Worm (Caenorhabditis elegans) whole organism, L4 larva: Measurements from ENCODE around the gene F53F8.4.
A peak's percentile ranks its signal among the peaks of the same experiment; 100 is the strongest.

Source experiments
- D1046.2 ChIP-seq: fragments of 200-800 bp; sonication (Bioruptor generic); IDR thresholded peaks from 2 replicates; pipeline ENCODE4 v1.3.6; 2022; ENCODE audit warnings: missing genetic modification characterization, missing compliant biosample characterization
- F10B5.3 ChIP-seq: sonication (generic microtip); optimal IDR thresholded peaks from 2 replicates; lab custom pipeline; 2016; ENCODE audit warnings: mild to moderate bottlenecking, missing genetic modification characterization, missing compliant biosample characterization
- F37D6.2 ChIP-seq: sonication (generic microtip); optimal IDR thresholded peaks from 2 replicates; lab custom pipeline; 2016; ENCODE audit warnings: mild to moderate bottlenecking, missing genetic modification characterization, missing compliant biosample characterization
- F49E8.2 ChIP-seq: sonication (generic microtip); optimal IDR thresholded peaks from 2 replicates; lab custom pipeline; 2016; ENCODE audit warnings: missing compliant biosample characterization, mild to moderate bottlenecking, missing genetic modification characterization, borderline replicate concordance
- R02D3.7 ChIP-seq: fragments of 150-350 bp; sonication (generic microtip); optimal IDR thresholded peaks from 3 replicates; lab custom pipeline; 2014; ENCODE audit warnings: missing biosample characterization, missing genetic modification characterization
- T26A8.4 ChIP-seq: fragments of 200-800 bp; sonication (Bioruptor generic); IDR thresholded peaks from 2 replicates; pipeline ENCODE4 v1.3.6; 2022; ENCODE audit warnings: missing genetic modification characterization, missing compliant biosample characterization
- Y48G9A.11 ChIP-seq: fragments of 200-800 bp; sonication (Bioruptor generic); IDR thresholded peaks from 2 replicates; pipeline ENCODE4 v1.3.6; 2022; ENCODE audit warnings: missing genetic modification reagents, missing genetic modification characterization, missing compliant biosample characterization
- ZK546.5 ChIP-seq, 2 experiments: sonication (generic microtip); optimal IDR thresholded peaks; 2 replicates each; lab custom pipeline; 2017; ENCODE audit warnings: missing biosample characterization in 2 of 2, missing genetic modification characterization in 2 of 2
- aly-2 ChIP-seq: sonication (generic microtip); optimal IDR thresholded peaks from 2 replicates; lab custom pipeline; 2018; ENCODE audit warnings: missing biosample characterization, missing genetic modification characterization
- ama-1 ChIP-seq: fragments of 150-350 bp; optimal IDR thresholded peaks from 2 replicates; lab custom pipeline; 2014; ENCODE audit warnings: inconsistent platforms, mixed read lengths
- ceh-28 ChIP-seq: fragments of 150-350 bp; optimal IDR thresholded peaks from 2 replicates; lab custom pipeline; 2014; ENCODE audit warnings: missing biosample characterization, missing genetic modification reagents, missing genetic modification characterization
- ceh-44 ChIP-seq: fragments of 200-800 bp; sonication (Bioruptor generic); IDR thresholded peaks from 2 replicates; pipeline ENCODE4 v1.3.6; 2022; ENCODE audit warnings: missing genetic modification reagents, missing genetic modification characterization, missing compliant biosample characterization
- ces-1 ChIP-seq: fragments of 150-350 bp; sonication (generic microtip); optimal IDR thresholded peaks from 4 replicates; lab custom pipeline; 2014; ENCODE audit warnings: missing biosample characterization, missing genetic modification reagents, missing genetic modification characterization
- cey-2 ChIP-seq: sonication (generic microtip); optimal IDR thresholded peaks from 3 replicates; lab custom pipeline; 2017; ENCODE audit warnings: missing genetic modification characterization, mild to moderate bottlenecking, missing compliant biosample characterization, antibody characterized with exemption, borderline replicate concordance; ENCODE audit not compliant: insufficient read depth
- ctbp-1 ChIP-seq: fragments of 200-800 bp; sonication (Bioruptor generic); IDR thresholded peaks from 2 replicates; pipeline ENCODE4 v1.3.6; 2022; ENCODE audit warnings: missing genetic modification reagents, missing genetic modification characterization, missing compliant biosample characterization
- daf-8 ChIP-seq: fragments of 200-800 bp; sonication (Bioruptor generic); IDR thresholded peaks from 2 replicates; pipeline ENCODE4 v1.3.6; 2022; ENCODE audit warnings: missing genetic modification characterization, missing compliant biosample characterization
- dpl-1 ChIP-seq: fragments of 150-350 bp; optimal IDR thresholded peaks from 2 replicates; lab custom pipeline; 2014; ENCODE audit warnings: missing biosample characterization, missing genetic modification reagents, missing genetic modification characterization
- duxl-1 ChIP-seq: sonication (generic microtip); optimal IDR thresholded peaks from 2 replicates; lab custom pipeline; 2016; ENCODE audit warnings: mild to moderate bottlenecking, missing genetic modification characterization, moderate library complexity, missing compliant biosample characterization; ENCODE audit not compliant: poor library complexity
- fkh-10 ChIP-seq: fragments of 150-350 bp; optimal IDR thresholded peaks from 2 replicates; lab custom pipeline; 2014; ENCODE audit warnings: missing biosample characterization, missing genetic modification reagents, missing genetic modification characterization
- fos-1 ChIP-seq: fragments of 150-350 bp; optimal IDR thresholded peaks from 2 replicates; lab custom pipeline; 2014; ENCODE audit warnings: missing biosample characterization, missing genetic modification characterization
- lim-7 ChIP-seq: fragments of 200-800 bp; sonication (Bioruptor generic); IDR thresholded peaks from 2 replicates; pipeline ENCODE4 v1.3.6; 2022; ENCODE audit warnings: missing genetic modification characterization, missing compliant biosample characterization
- lin-1 ChIP-seq: fragments of 200-800 bp; sonication (Bioruptor generic); IDR thresholded peaks from 2 replicates; pipeline ENCODE4 v1.3.6; 2022; ENCODE audit warnings: missing genetic modification reagents, missing genetic modification characterization, missing compliant biosample characterization
- lin-13 ChIP-seq: fragments of 150-350 bp; optimal IDR thresholded peaks from 2 replicates; lab custom pipeline; 2014; ENCODE audit warnings: missing biosample characterization, missing genetic modification reagents, missing genetic modification characterization
- lin-15B ChIP-seq: fragments of 150-350 bp; sonication (generic microtip); optimal IDR thresholded peaks from 3 replicates; lab custom pipeline; 2014; ENCODE audit warnings: missing biosample characterization, missing genetic modification characterization
- lir-3 ChIP-seq: sonication (generic microtip); optimal IDR thresholded peaks from 2 replicates; lab custom pipeline; 2016; ENCODE audit warnings: mild to moderate bottlenecking, missing genetic modification characterization, missing compliant biosample characterization
- lsy-2 ChIP-seq, 2 experiments: fragments of 150-350 bp in 1 of 2; sonication (generic microtip) in 1 of 2; optimal IDR thresholded peaks; 2 replicates each; lab custom pipeline; 2014 to 2017; ENCODE audit warnings: missing biosample characterization in 2 of 2, missing genetic modification characterization in 2 of 2
- mdt-29 ChIP-seq: fragments of 200-800 bp; sonication (Bioruptor generic); IDR thresholded peaks from 2 replicates; pipeline ENCODE4 v1.3.6; 2022; ENCODE audit warnings: missing genetic modification reagents, missing genetic modification characterization, missing compliant biosample characterization
- mxl-3 ChIP-seq: fragments of 200-800 bp; sonication (Bioruptor generic); optimal IDR thresholded peaks from 2 replicates; lab custom pipeline; 2018; ENCODE audit warnings: mild to moderate bottlenecking, missing genetic modification characterization, missing compliant biosample characterization
- nhr-25 ChIP-seq: sonication (generic microtip); optimal IDR thresholded peaks from 2 replicates; lab custom pipeline; 2017; ENCODE audit warnings: missing genetic modification characterization, mild to moderate bottlenecking, missing compliant biosample characterization, antibody characterized with exemption, moderate library complexity, borderline replicate concordance; ENCODE audit not compliant: insufficient read depth
- nhr-41 ChIP-seq: fragments of 200-800 bp; sonication (Bioruptor generic); IDR thresholded peaks from 2 replicates; pipeline ENCODE4 v1.3.6; 2022; ENCODE audit warnings: missing genetic modification reagents, missing genetic modification characterization, missing compliant biosample characterization
- nhr-42 ChIP-seq: fragments of 200-800 bp; sonication (Bioruptor generic); IDR thresholded peaks from 2 replicates; pipeline ENCODE4 v1.3.6; 2022; ENCODE audit warnings: missing genetic modification characterization, missing compliant biosample characterization
- nhr-77 ChIP-seq: fragments of 150-350 bp; optimal IDR thresholded peaks from 2 replicates; lab custom pipeline; 2014; ENCODE audit warnings: missing biosample characterization, missing genetic modification characterization
- pqm-1 ChIP-seq: sonication (generic microtip); optimal IDR thresholded peaks from 2 replicates; lab custom pipeline; 2017; ENCODE audit warnings: missing biosample characterization, missing genetic modification characterization
- set-16 ChIP-seq: fragments of 200-800 bp; sonication (Bioruptor generic); IDR thresholded peaks from 2 replicates; pipeline ENCODE4 v1.3.6; 2022; ENCODE audit warnings: missing genetic modification reagents, missing genetic modification characterization, missing compliant biosample characterization
- skn-1 ChIP-seq: fragments of 150-350 bp; optimal IDR thresholded peaks from 2 replicates; lab custom pipeline; 2014; ENCODE audit warnings: missing biosample characterization, missing genetic modification characterization
- snpc-1.2 ChIP-seq: fragments of 200-800 bp; sonication (Bioruptor generic); IDR thresholded peaks from 2 replicates; pipeline ENCODE4 v1.3.6; 2022; ENCODE audit warnings: missing genetic modification reagents, missing genetic modification characterization, missing compliant biosample characterization
- unc-39 ChIP-seq: sonication (generic microtip); optimal IDR thresholded peaks from 2 replicates; lab custom pipeline; 2017; ENCODE audit warnings: missing biosample characterization, missing genetic modification characterization
- unc-62 ChIP-seq, 3 experiments: fragments of 150-350 bp in 1 of 3; sonication (generic microtip); optimal IDR thresholded peaks in 2 of 3; peaks in 1 of 3; 1 replicate in 1 of 3; 2 replicates in 2 of 3; lab custom pipeline; 2014 to 2017; ENCODE audit warnings: missing biosample characterization in 3 of 3, missing genetic modification characterization in 3 of 3, missing genetic modification reagents in 3 of 3, missing genotype in 1 of 3
- vab-7 ChIP-seq: fragments of 200-800 bp; sonication (Bioruptor generic); IDR thresholded peaks from 2 replicates; pipeline ENCODE4 v1.3.6; 2022; ENCODE audit warnings: missing genetic modification reagents, missing genetic modification characterization, missing compliant biosample characterization
- zfp-2 ChIP-seq: sonication (generic microtip); optimal IDR thresholded peaks from 2 replicates; lab custom pipeline; 2016; ENCODE audit warnings: mild to moderate bottlenecking, missing genetic modification characterization, missing compliant biosample characterization
- zip-11 ChIP-seq: fragments of 200-800 bp; sonication (Bioruptor generic); IDR thresholded peaks from 2 replicates; pipeline ENCODE4 v1.3.6; 2022; ENCODE audit warnings: missing genetic modification characterization, missing compliant biosample characterization
- ztf-7 ChIP-seq: fragments of 150-350 bp; optimal IDR thresholded peaks from 2 replicates; lab custom pipeline; 2014; ENCODE audit warnings: missing biosample characterization, missing genetic modification characterization

The F53F8.4 gene

DNA sequence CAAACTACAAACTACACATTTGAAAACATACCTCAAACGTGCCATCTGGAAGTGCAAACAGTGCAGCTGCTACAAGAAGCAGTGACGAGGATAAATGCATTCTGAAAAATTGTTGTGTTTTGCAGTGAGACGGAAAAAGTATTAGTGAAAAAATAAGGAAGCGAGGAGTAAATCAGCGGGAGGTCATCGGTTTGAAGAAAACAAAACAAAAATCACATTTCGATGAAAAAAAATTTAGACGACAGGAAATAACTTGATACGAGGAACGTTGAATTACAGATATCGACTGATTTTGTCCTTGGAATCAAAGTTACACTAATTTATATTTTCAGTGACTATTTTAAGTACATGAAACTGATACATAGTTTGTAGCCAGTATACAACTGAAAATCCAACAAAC is at the start of gene F53F8.4:
F53F8.4 (minus strand) TSS at position 101 of the 400 bp plus-strand sequence.
- TF ChIP-seq fkh-10 (GFP tag; lab: Kevin White, UChicago): no peak
- TF ChIP-seq dpl-1 (GFP tag; lab: Kevin White, UChicago): no peak
- no peak for TF ChIP-seq skn-1 (tag; lab: Kevin White, UChicago)
- TF ChIP-seq D1046.2 (GFP tag; lab: Robert Waterston, UW): no peak
- no peak for TF ChIP-seq lir-3

DNA sequence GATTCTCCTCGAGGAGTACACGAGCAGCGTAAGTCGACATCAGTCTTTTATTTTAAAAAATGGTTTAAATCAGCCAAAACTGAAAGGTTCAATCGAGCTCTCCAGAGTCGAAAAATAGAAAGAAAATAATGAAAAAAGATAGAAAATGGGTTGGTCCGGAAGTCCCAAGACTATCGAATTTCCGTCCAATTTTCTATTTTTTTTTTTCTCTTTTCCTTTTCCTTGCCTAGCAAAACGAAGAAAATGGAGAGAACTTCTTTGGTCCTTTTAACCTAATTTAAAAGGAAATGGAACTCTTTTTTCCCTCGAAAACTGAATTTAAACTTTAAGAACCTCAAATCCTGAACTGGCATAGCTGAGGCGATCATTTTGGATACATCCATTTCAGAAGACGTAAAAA is 47.9 kb upstream of the F53F8.4 start:
- TF ChIP-seq ces-1 (GFP tag; lab: Kevin White, UChicago) (peak; percentile 88), F37D6.2 (no peak), cey-2 (tag; lab: Kevin White, UChicago) (no peak), ctbp-1 (GFP tag; lab: Robert Waterston, UW) (0 out of 2 replicates have a peak, but pooled peaks have one; percentile 18), fos-1 (tag; lab: Kevin White, UChicago) (no peak), ama-1 (lab: Kevin White, UChicago) (no peak), daf-8 (GFP tag; lab: Robert Waterston, UW) (no peak), fkh-10 (GFP tag; lab: Kevin White, UChicago) (peak; percentile 68), vab-7 (GFP tag; lab: Robert Waterston, UW) (no peak), T26A8.4 (GFP tag; lab: Robert Waterston, UW) (no peak)

DNA sequence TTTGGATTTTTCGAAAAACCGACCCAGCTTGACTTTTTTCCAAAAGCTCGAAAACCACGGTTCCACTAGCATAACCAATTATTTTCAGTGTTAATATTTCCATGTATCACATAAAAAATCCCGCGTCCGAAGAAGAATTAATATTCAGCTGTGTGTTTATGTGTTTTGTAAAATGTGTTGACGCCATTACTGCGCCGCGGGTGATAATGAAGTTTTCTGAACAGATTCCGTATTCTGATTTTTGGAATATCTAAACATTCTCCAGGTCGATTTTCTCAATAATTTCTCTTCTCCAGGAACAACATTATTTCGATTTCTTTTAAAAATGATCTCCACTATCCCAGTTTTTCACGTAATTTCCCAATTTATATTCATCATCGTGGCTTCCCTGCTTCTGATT is 43.2 kb upstream of the F53F8.4 start, which contains the start of gene srxa-6:
srxa-6 (plus strand) TSS at position 301 of the 400 bp plus-strand sequence.
- TF ChIP-seq nhr-41 (GFP tag; lab: Robert Waterston, UW): no peak

- TF ChIP-seq unc-62 (GFP tag; optimal IDR thresholded peaks at IDR 0.05 in 1 of 2; lab: Kevin White, UChicago): peak in 1 of 2 experiments; percentile 2
- TF ChIP-seq unc-62 (tag; optimal IDR thresholded peaks at IDR 0.05; lab: Kevin White, UChicago): no peak
- TF ChIP-seq lin-15B (tag; lab: Kevin White, UChicago): no peak
Observed at ce11 chrV:20731787-20732186, 40.3 kb upstream of the F53F8.4 start, which contains the start of gene srxa-1. Gene srxa-1, plus strand, starts transcription at chrV:20732087.

DNA sequence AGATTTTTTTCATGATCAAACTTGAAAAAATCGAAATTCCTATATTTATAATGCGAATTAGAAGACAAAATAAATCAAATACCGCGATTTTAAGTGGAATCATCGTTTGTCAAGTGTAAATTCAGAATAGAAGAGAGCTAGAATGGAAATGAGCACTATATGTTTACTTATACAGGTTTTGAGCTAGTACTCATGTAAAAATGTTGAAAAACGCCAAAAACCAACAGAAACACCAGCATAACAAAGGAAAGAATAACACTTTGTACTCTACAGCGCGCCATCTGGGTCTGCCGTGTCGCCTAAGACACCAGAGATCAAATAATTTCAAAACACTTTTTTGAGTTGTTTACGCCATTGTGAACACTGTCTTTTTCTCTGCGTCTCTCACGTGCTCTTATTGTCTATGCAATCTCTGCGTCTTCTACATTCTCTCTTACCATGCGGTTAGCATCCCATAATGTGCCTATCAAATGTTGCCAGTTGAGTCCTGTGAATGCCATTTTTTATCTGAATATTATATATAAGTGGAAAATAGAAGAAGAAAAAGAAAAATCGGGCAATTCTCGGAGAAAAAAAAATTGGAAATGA is 37.4 kb upstream of the F53F8.4 start, which contains the start of gene ipla-3:
ipla-3 (minus strand) TSS at position 510 of the 588 bp plus-strand sequence.
- TF ChIP-seq set-16 (GFP tag; lab: Robert Waterston, UW): no peak
- TF ChIP-seq nhr-42 (GFP tag; lab: Robert Waterston, UW): no peak
- TF ChIP-seq pqm-1 (tag; lab: Kevin White, UChicago): peak; percentile 81
- TF ChIP-seq duxl-1 (tag; lab: Kevin White, UChicago): peak; percentile 3
- TF ChIP-seq snpc-1.2 (GFP tag; lab: Robert Waterston, UW): no peak
- no peak for TF ChIP-seq F10B5.3
- no peak for TF ChIP-seq ztf-7 (tag; lab: Kevin White, UChicago)
- no peak for TF ChIP-seq zip-11
- peak; percentile 84 for TF ChIP-seq mxl-3 (GFP tag; lab: Kevin White, UChicago)
- TF ChIP-seq ceh-44 (GFP tag; lab: Robert Waterston, UW): no peak
- TF ChIP-seq unc-39 (tag; lab: Kevin White, UChicago): no peak
- no peak for TF ChIP-seq nhr-25 (tag; lab: Kevin White, UChicago)
- TF ChIP-seq aly-2 (tag; lab: Kevin White, UChicago): no peak
- no peak for TF ChIP-seq R02D3.7 (tag; lab: Kevin White, UChicago)
- no peak for TF ChIP-seq zfp-2
- TF ChIP-seq lin-15B (tag; lab: Kevin White, UChicago): no peak
- TF ChIP-seq lin-1 (GFP tag; lab: Robert Waterston, UW): peak; percentile 58; the same call in 1 of the 2 replicates
- no peak for TF ChIP-seq lin-13 (GFP tag; lab: Kevin White, UChicago)
- no peak for TF ChIP-seq ceh-28 (tag; lab: Kevin White, UChicago)
- no peak for TF ChIP-seq daf-8 (GFP tag; lab: Robert Waterston, UW)
- TF ChIP-seq fos-1 (tag; lab: Kevin White, UChicago): no peak
- peak; percentile 70; the same call in 1 of the 2 replicates for TF ChIP-seq T26A8.4 (GFP tag; lab: Robert Waterston, UW)
- no peak for TF ChIP-seq mdt-29
- peak in 1 of 2 experiments; percentile 53 for TF ChIP-seq lsy-2 (tag; optimal IDR thresholded peaks at IDR 0.05; lab: Kevin White, UChicago)
- TF ChIP-seq nhr-77 (tag; lab: Kevin White, UChicago): peak; percentile 91
- TF ChIP-seq F49E8.2 (tag; lab: Kevin White, UChicago): no peak
- no peak for TF ChIP-seq Y48G9A.11
- no peak for TF ChIP-seq lim-7
- TF ChIP-seq ZK546.5 (tag; optimal IDR thresholded peaks at IDR 0.05; lab: Kevin White, UChicago): no peak
